Worm (Caenorhabditis elegans): Measurements from ENCODE around the gene kin-33.

- TF ChIP-seq D2030.7 (GFP tag; IDR thresholded peaks at IDR 0.05): no peak
- no peak for TF ChIP-seq nhr-90 (tag; optimal IDR thresholded peaks at IDR 0.05)
- TF ChIP-seq lag-1 (GFP tag; IDR thresholded peaks at IDR 0.05): no peak
- TF ChIP-seq nhr-120 (GFP tag; IDR thresholded peaks at IDR 0.05): no peak
- no peak for TF ChIP-seq nhr-179 (tag; optimal IDR thresholded peaks at IDR 0.05)
- no peak for TF ChIP-seq chd-7 (tag; optimal IDR thresholded peaks at IDR 0.05)
- TF ChIP-seq fkh-3 (tag; optimal IDR thresholded peaks at IDR 0.05): no peak
- TF ChIP-seq madf-3 (GFP tag; IDR thresholded peaks at IDR 0.05): no peak
- no peak for TF ChIP-seq xnd-1 (tag; optimal IDR thresholded peaks at IDR 0.05)
- no peak for TF ChIP-seq F49E8.2 (tag; optimal IDR thresholded peaks at IDR 0.05; ENCODE audit: insufficient read depth)
Observed at ce11 chrV:248636-249035, 14.2 kb upstream of the kin-33 start.

Measured in whole organism, young adult.